Worm (Caenorhabditis elegans) whole organism, L1 larva: ENCODE results near the gene F12E12.2.

Experiments used
- ceh-82 ChIP-seq, 3 experiments: fragments of 150-350 bp in 1 of 3; sonication (generic microtip) in 2 of 3; optimal IDR thresholded peaks; 2 replicates each; lab custom pipeline; 2014 to 2017; ENCODE audit warnings: missing biosample characterization in 3 of 3, missing genetic modification characterization in 3 of 3
- dpl-1 ChIP-seq, 3 experiments: fragments of 150-350 bp in 2 of 3; sonication (generic microtip) in 1 of 3; optimal IDR thresholded peaks; 2 replicates each; lab custom pipeline; 2014 to 2017; ENCODE audit warnings: missing biosample characterization in 3 of 3, missing genetic modification characterization in 3 of 3, missing genetic modification reagents in 3 of 3
- fkh-4 ChIP-seq: sonication (generic microtip); optimal IDR thresholded peaks from 2 replicates; lab custom pipeline; 2016; ENCODE audit warnings: missing compliant biosample characterization, missing genetic modification characterization, borderline replicate concordance
- fkh-8 ChIP-seq: sonication (generic microtip); optimal IDR thresholded peaks from 2 replicates; lab custom pipeline; 2016; ENCODE audit warnings: mild to moderate bottlenecking, missing genetic modification characterization, missing compliant biosample characterization
- fos-1 ChIP-seq: fragments of 150-350 bp; optimal IDR thresholded peaks from 2 replicates; lab custom pipeline; 2014; ENCODE audit warnings: missing biosample characterization, missing genetic modification characterization
- nhr-90 ChIP-seq: sonication (generic microtip); optimal IDR thresholded peaks from 2 replicates; lab custom pipeline; 2016; ENCODE audit warnings: mild to moderate bottlenecking, missing genetic modification characterization, missing compliant biosample characterization; ENCODE audit not compliant: poor library complexity
- pag-3 ChIP-seq: sonication (generic microtip); optimal IDR thresholded peaks from 2 replicates; lab custom pipeline; 2017; ENCODE audit warnings: missing genetic modification characterization, mild to moderate bottlenecking, missing compliant biosample characterization, antibody characterized with exemption, borderline replicate concordance; ENCODE audit not compliant: insufficient read depth
- skn-1 ChIP-seq: fragments of 150-350 bp; optimal IDR thresholded peaks from 2 replicates; lab custom pipeline; 2014; ENCODE audit warnings: missing biosample characterization, missing genetic modification characterization
- tbx-2 ChIP-seq: sonication (generic microtip); optimal IDR thresholded peaks from 2 replicates; lab custom pipeline; 2016; ENCODE audit warnings: missing genetic modification characterization, missing compliant biosample characterization

DNA sequence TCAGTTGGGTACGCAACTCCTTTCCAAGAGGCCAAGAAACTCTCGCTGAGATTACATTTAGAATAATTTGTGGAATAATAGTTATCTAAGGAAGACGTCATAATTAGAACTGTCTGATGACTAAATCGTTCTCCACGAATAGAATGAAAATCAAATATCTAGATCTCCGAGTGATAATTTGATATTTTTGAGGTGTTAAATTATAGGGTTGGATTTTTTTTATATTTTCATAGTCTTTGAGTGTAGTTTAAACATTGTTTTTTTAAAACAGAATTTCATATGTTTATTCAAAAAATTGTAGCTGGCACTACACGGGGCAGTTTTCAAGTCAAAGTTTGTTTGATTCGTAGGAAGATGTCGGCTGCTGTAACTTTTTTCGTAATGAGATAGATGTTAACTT lies 23.3 kb upstream of the F12E12.2 start, which contains the start of gene srh-99:
- no peak for TF ChIP-seq tbx-2
- TF ChIP-seq pag-3 (tag; lab: Kevin White, UChicago) = no peak
- TF ChIP-seq fos-1 (tag; lab: Kevin White, UChicago) = no peak
- TF ChIP-seq ceh-82 (tag; optimal IDR thresholded peaks at IDR 0.05; lab: Kevin White, UChicago) = no peak
- no peak for TF ChIP-seq skn-1 (tag; lab: Kevin White, UChicago)
- TF ChIP-seq fkh-4 (tag; lab: Kevin White, UChicago) = no peak
- TF ChIP-seq nhr-90 = no peak
- TF ChIP-seq fkh-8 (tag; lab: Kevin White, UChicago) = no peak
- no peak for TF ChIP-seq dpl-1 (GFP tag; optimal IDR thresholded peaks at IDR 0.05; lab: Kevin White, UChicago)
